Worm (Caenorhabditis elegans) whole organism, young adult: Measurements from ENCODE around the gene mrpl-41.

ENCODE experiments used
- B0035.1 ChIP-seq: sonication (generic microtip); optimal IDR thresholded peaks from 2 replicates; lab custom pipeline; 2016; ENCODE audit warnings: missing genetic modification characterization, mild to moderate bottlenecking, missing compliant biosample characterization, missing genotype, missing genetic modification reagents
- B0261.1 ChIP-seq: sonication (generic microtip); optimal IDR thresholded peaks from 2 replicates; lab custom pipeline; 2016; ENCODE audit warnings: mild to moderate bottlenecking, missing genetic modification characterization, moderate library complexity, missing compliant biosample characterization
- F37B4.10 ChIP-seq: fragments of 200-800 bp; sonication (Bioruptor generic); IDR thresholded peaks from 2 replicates; pipeline ENCODE4 v1.3.6; 2022; ENCODE audit warnings: missing genetic modification characterization, missing compliant biosample characterization
- F49E8.2 ChIP-seq: sonication (generic microtip); optimal IDR thresholded peaks from 3 replicates; lab custom pipeline; 2017; ENCODE audit warnings: missing genetic modification characterization, mild to moderate bottlenecking, missing compliant biosample characterization, antibody characterized with exemption, moderate library complexity; ENCODE audit not compliant: insufficient read depth
- K12H6.12 ChIP-seq: fragments of 200-800 bp; sonication (Bioruptor generic); optimal IDR thresholded peaks from 2 replicates; lab custom pipeline; 2018; ENCODE audit warnings: mild to moderate bottlenecking, missing genetic modification characterization, missing compliant biosample characterization
- Y67H2A.10 ChIP-seq: fragments of 200-800 bp; sonication (Bioruptor generic); conservative IDR thresholded peaks from 2 replicates; pipeline ENCODE4 v1.3.6; 2022; ENCODE audit warnings: missing genetic modification reagents, missing genetic modification characterization, missing compliant biosample characterization
- ZK185.1 ChIP-seq: sonication (generic microtip); optimal IDR thresholded peaks from 2 replicates; lab custom pipeline; 2016; ENCODE audit warnings: mild to moderate bottlenecking, missing genetic modification characterization, missing compliant biosample characterization; ENCODE audit not compliant: poor library complexity, severe bottlenecking
- aptf-2 ChIP-seq: fragments of 200-800 bp; sonication (Bioruptor generic); conservative IDR thresholded peaks from 2 replicates; pipeline ENCODE4 v1.3.6; 2022; ENCODE audit warnings: missing genetic modification reagents, missing genetic modification characterization, missing compliant biosample characterization
- atf-7 ChIP-seq: sonication (generic microtip); optimal IDR thresholded peaks from 2 replicates; lab custom pipeline; 2017; ENCODE audit warnings: mild to moderate bottlenecking, missing genetic modification characterization, missing compliant biosample characterization
- attf-5 ChIP-seq: fragments of 200-800 bp; sonication (Bioruptor generic); optimal IDR thresholded peaks from 2 replicates; lab custom pipeline; 2018; ENCODE audit warnings: mild to moderate bottlenecking, missing genetic modification characterization, missing compliant biosample characterization
- attf-6 ChIP-seq: fragments of 200-800 bp; sonication (Bioruptor generic); IDR thresholded peaks from 2 replicates; pipeline ENCODE4 v1.3.6; 2022; ENCODE audit warnings: missing genetic modification reagents, missing genetic modification characterization, missing compliant biosample characterization
- bed-1 ChIP-seq: fragments of 200-800 bp; sonication (Bioruptor generic); IDR thresholded peaks from 2 replicates; pipeline ENCODE4 v1.3.6; 2022; ENCODE audit warnings: missing genetic modification reagents, missing genetic modification characterization, missing compliant biosample characterization
- ccch-3 ChIP-seq: fragments of 200-800 bp; sonication (Bioruptor generic); optimal IDR thresholded peaks from 2 replicates; lab custom pipeline; 2018; ENCODE audit warnings: mild to moderate bottlenecking, missing genetic modification characterization, missing compliant biosample characterization
- ceh-100 ChIP-seq: fragments of 200-800 bp; sonication (Bioruptor generic); IDR thresholded peaks from 2 replicates; pipeline ENCODE4 v1.3.6; 2022; ENCODE audit warnings: missing genetic modification reagents, missing genetic modification characterization, missing compliant biosample characterization
- ceh-40 ChIP-seq: fragments of 200-800 bp; sonication (Bioruptor generic); IDR thresholded peaks from 2 replicates; pipeline ENCODE4 v1.3.6; 2022; ENCODE audit warnings: missing genetic modification characterization, missing compliant biosample characterization
- dox-1 ChIP-seq: fragments of 200-800 bp; sonication (Bioruptor generic); IDR thresholded peaks from 2 replicates; pipeline ENCODE4 v1.3.6; 2022; ENCODE audit warnings: missing genetic modification reagents, missing genetic modification characterization, missing compliant biosample characterization
- dpl-1 ChIP-seq: fragments of 150-350 bp; optimal IDR thresholded peaks from 2 replicates; lab custom pipeline; 2014; ENCODE audit warnings: missing biosample characterization, missing genetic modification reagents, missing genetic modification characterization
- egl-44 ChIP-seq: fragments of 200-800 bp; sonication (Bioruptor generic); IDR thresholded peaks from 2 replicates; pipeline ENCODE4 v1.3.6; 2022; ENCODE audit warnings: missing genetic modification reagents, missing genetic modification characterization, missing compliant biosample characterization
- egrh-3 ChIP-seq: fragments of 200-800 bp; sonication (Bioruptor generic); IDR thresholded peaks from 2 replicates; pipeline ENCODE4 v1.3.6; 2022; ENCODE audit warnings: missing genetic modification reagents, missing genetic modification characterization, missing compliant biosample characterization
- him-1 ChIP-seq: sonication (generic microtip); optimal IDR thresholded peaks from 2 replicates; lab custom pipeline; 2016; ENCODE audit warnings: missing genotype, missing genetic modification reagents, missing genetic modification characterization, missing compliant biosample characterization
- hmg-1.2 ChIP-seq: fragments of 200-800 bp; sonication (Bioruptor generic); IDR thresholded peaks from 2 replicates; pipeline ENCODE4 v1.3.6; 2022; ENCODE audit warnings: missing genetic modification reagents, missing genetic modification characterization, missing compliant biosample characterization
- hmg-20 ChIP-seq: fragments of 200-800 bp; sonication (Bioruptor generic); IDR thresholded peaks from 2 replicates; pipeline ENCODE4 v1.3.6; 2022; ENCODE audit warnings: missing genetic modification reagents, missing genetic modification characterization, missing compliant biosample characterization
- let-526 ChIP-seq: fragments of 200-800 bp; sonication (Bioruptor generic); IDR thresholded peaks from 2 replicates; pipeline ENCODE4 v1.3.6; 2022; ENCODE audit warnings: missing genetic modification reagents, missing genetic modification characterization, missing compliant biosample characterization
- let-607 ChIP-seq, 2 experiments: fragments of 200-800 bp in 1 of 2; sonication (Bioruptor generic) in 1 of 2; sonication (generic microtip) in 1 of 2; optimal IDR thresholded peaks; 2 replicates each; lab custom pipeline; 2016 to 2018; ENCODE audit warnings: mild to moderate bottlenecking in 2 of 2, missing compliant biosample characterization in 2 of 2, missing genetic modification characterization in 2 of 2, moderate library complexity in 2 of 2, missing genotype in 1 of 2
- lin-40 ChIP-seq: sonication (generic microtip); optimal IDR thresholded peaks from 2 replicates; lab custom pipeline; 2016; ENCODE audit warnings: missing genetic modification characterization, mild to moderate bottlenecking, missing compliant biosample characterization, missing genotype, missing genetic modification reagents
- madf-3 ChIP-seq: fragments of 200-800 bp; sonication (Bioruptor generic); IDR thresholded peaks from 2 replicates; pipeline ENCODE4 v1.3.6; 2022; ENCODE audit warnings: missing genetic modification reagents, missing genetic modification characterization, missing compliant biosample characterization
- nfya-2 ChIP-seq: fragments of 200-800 bp; sonication (Bioruptor generic); IDR thresholded peaks from 2 replicates; pipeline ENCODE4 v1.3.6; 2022; ENCODE audit warnings: missing genetic modification reagents, missing genetic modification characterization, missing compliant biosample characterization
- nhr-90 ChIP-seq: sonication (generic microtip); optimal IDR thresholded peaks from 2 replicates; lab custom pipeline; 2016; ENCODE audit warnings: missing genotype, mild to moderate bottlenecking, missing genetic modification characterization, missing compliant biosample characterization
- pbrm-1 ChIP-seq: fragments of 200-800 bp; sonication (Bioruptor generic); IDR thresholded peaks from 2 replicates; pipeline ENCODE4 v1.3.6; 2022; ENCODE audit warnings: missing genetic modification reagents, missing genetic modification characterization, missing compliant biosample characterization
- pha-4 ChIP-seq: fragments of 150-350 bp; sonication (generic microtip); optimal IDR thresholded peaks from 2 replicates; lab custom pipeline; 2014; ENCODE audit warnings: missing biosample characterization, missing genetic modification reagents, missing genetic modification characterization
- rpc-1 ChIP-seq, 2 experiments: fragments of 150-350 bp in 1 of 2; sonication (generic microtip) in 1 of 2; optimal IDR thresholded peaks; 2 replicates each; lab custom pipeline; 2014 to 2018; ENCODE audit warnings: missing biosample characterization in 1 of 2, missing genetic modification characterization in 1 of 2, missing genetic modification reagents in 1 of 2, missing genotype in 1 of 2
- sea-2 ChIP-seq: fragments of 200-800 bp; sonication (Bioruptor generic); IDR thresholded peaks from 2 replicates; pipeline ENCODE4 v1.3.6; 2022; ENCODE audit warnings: missing genetic modification characterization, missing compliant biosample characterization
- tlf-1 ChIP-seq: fragments of 200-800 bp; sonication (Bioruptor generic); optimal IDR thresholded peaks from 2 replicates; lab custom pipeline; 2018; ENCODE audit warnings: mild to moderate bottlenecking, missing genetic modification characterization, missing compliant biosample characterization
- ztf-26 ChIP-seq: sonication (generic microtip); optimal IDR thresholded peaks from 2 replicates; lab custom pipeline; 2017; ENCODE audit warnings: missing genetic modification characterization, missing compliant biosample characterization
- ztf-6 ChIP-seq: fragments of 200-800 bp; sonication (Bioruptor generic); IDR thresholded peaks from 2 replicates; pipeline ENCODE4 v1.3.6; 2022; ENCODE audit warnings: missing genetic modification reagents, missing genetic modification characterization, missing compliant biosample characterization

Gene mrpl-41

ce11 chrII:285627-286550 lies 2.9 kb upstream of the mrpl-41 start, which contains the start of gene B0432.10 (continued):
- TF ChIP-seq let-607 (tag; optimal IDR thresholded peaks at IDR 0.05; lab: Kevin White, UChicago) (peak in 1 of 2 experiments; percentile 27), ZK185.1 (tag; lab: Kevin White, UChicago) (no peak), hmg-1.2 (GFP tag; lab: Robert Waterston, UW) (peak; percentile 31; the same call in 1 of the 2 replicates), aptf-2 (GFP tag; lab: Robert Waterston, UW) (no peak), ztf-26 (peak; percentile 36), ceh-40 (GFP tag; lab: Robert Waterston, UW) (no peak), F37B4.10 (no peak), rpc-1 (optimal IDR thresholded peaks at IDR 0.05; lab: Kevin White, UChicago) (no peak), rpc-1 (tag; optimal IDR thresholded peaks at IDR 0.05; lab: Kevin White, UChicago) (no peak), K12H6.12 (tag; lab: Kevin White, UChicago) (peak; percentile 44), bed-1 (no peak), lin-40 (tag; lab: Kevin White, UChicago) (peak; percentile 83), B0035.1 (tag; lab: Kevin White, UChicago) (no peak), dpl-1 (GFP tag; lab: Kevin White, UChicago) (peak; percentile 86), sea-2 (no peak), egrh-3 (GFP tag; lab: Robert Waterston, UW) (no peak), madf-3 (GFP tag; lab: Robert Waterston, UW) (0 out of 2 replicates have a peak, but pooled peaks have one; percentile 26), ceh-100 (GFP tag; lab: Robert Waterston, UW) (0 out of 2 replicates have a peak, but pooled peaks have one; percentile 14), pbrm-1 (peak; percentile 46; the same call in 1 of the 2 replicates), tlf-1 (peak; percentile 7), attf-5 (GFP tag; lab: Kevin White, UChicago) (peak; percentile 52), pha-4 (tag; lab: Kevin White, UChicago) (no peak), ccch-3 (no peak), egl-44 (no peak), nhr-90 (tag; lab: Kevin White, UChicago) (no peak), attf-6 (GFP tag; lab: Robert Waterston, UW) (no peak), B0261.1 (tag; lab: Kevin White, UChicago) (no peak), nfya-2 (no peak), him-1 (tag; lab: Kevin White, UChicago) (no peak), Y67H2A.10 (GFP tag; lab: Robert Waterston, UW) (no peak), dox-1 (GFP tag; lab: Robert Waterston, UW) (peak; percentile 59), ztf-6 (GFP tag; lab: Robert Waterston, UW) (no peak)

- TF ChIP-seq F49E8.2 (tag; lab: Kevin White, UChicago): no peak
- no peak for TF ChIP-seq atf-7 (tag; lab: Kevin White, UChicago)
- TF ChIP-seq let-607 (tag; optimal IDR thresholded peaks at IDR 0.05; lab: Kevin White, UChicago): no peak
These were observed 2.3 kb upstream of the mrpl-41 start, which contains the start of gene misc-1 for ce11 chrII:286551-286724. TSS of gene misc-1 (plus strand) at chrII:286625.

- TF ChIP-seq hmg-20 (GFP tag; lab: Robert Waterston, UW) (no peak), let-526 (no peak)
These were observed 1.5 kb downstream of the mrpl-41 start, which contains the start of gene djr-1.1 for ce11 chrII:290282-290681. TSS of gene djr-1.1 (plus strand) at chrII:290582.
